Worm (Caenorhabditis elegans) whole organism, L4 larva: Measurements from ENCODE around the gene fzr-1.

ENCODE experiments used
- R02D3.7 ChIP-seq: fragments of 150-350 bp; sonication (generic microtip); optimal IDR thresholded peaks from 3 replicates; lab custom pipeline; 2014; ENCODE audit warnings: missing biosample characterization, missing genetic modification characterization
- ces-1 ChIP-seq: fragments of 150-350 bp; sonication (generic microtip); optimal IDR thresholded peaks from 4 replicates; lab custom pipeline; 2014; ENCODE audit warnings: missing biosample characterization, missing genetic modification reagents, missing genetic modification characterization
- nhr-28 ChIP-seq: fragments of 150-350 bp; optimal IDR thresholded peaks from 2 replicates; lab custom pipeline; 2014; ENCODE audit warnings: missing biosample characterization, missing genetic modification characterization
- nhr-76 ChIP-seq: fragments of 150-350 bp; optimal IDR thresholded peaks from 2 replicates; lab custom pipeline; 2014; ENCODE audit warnings: missing biosample characterization, missing genetic modification characterization
- ztf-11 ChIP-seq: fragments of 150-350 bp; optimal IDR thresholded peaks from 2 replicates; lab custom pipeline; 2014; ENCODE audit warnings: missing biosample characterization, missing genetic modification characterization

DNA sequence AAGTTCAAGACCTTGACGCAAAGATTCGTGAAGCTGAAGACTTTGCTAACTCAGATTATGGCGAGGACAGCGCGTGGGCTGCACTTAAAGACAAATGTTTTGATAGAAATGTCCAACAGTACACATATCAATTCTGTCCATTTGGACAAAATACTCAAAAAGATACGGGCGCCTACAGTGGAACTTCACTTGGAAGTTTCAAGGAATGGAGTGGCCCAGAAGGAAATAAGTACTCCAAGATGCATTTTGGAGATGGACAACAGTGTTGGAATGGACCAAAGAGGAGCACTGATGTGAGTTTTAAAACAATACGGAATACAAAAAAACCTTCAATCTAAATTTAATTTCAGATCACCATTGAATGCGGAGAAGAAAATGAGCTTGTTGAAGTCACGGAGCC is 18.3 kb downstream of the fzr-1 start:
- no peak for TF ChIP-seq nhr-76 (tag; lab: Kevin White, UChicago)
- no peak for TF ChIP-seq ces-1
- no peak for TF ChIP-seq ztf-11 (tag; lab: Kevin White, UChicago)
- no peak for TF ChIP-seq R02D3.7 (tag; lab: Kevin White, UChicago)
- no peak for TF ChIP-seq nhr-28 (tag; lab: Kevin White, UChicago)
